Fruit fly (Drosophila melanogaster) whole organism, embryonic: ENCODE measurements around the gene CG31268.
A peak's percentile ranks its signal among the peaks of the same experiment; 100 is the strongest.

ENCODE experiments used
- CG10543 ChIP-seq: fragments of 200-800 bp; sonication (Bioruptor generic); optimal IDR thresholded peaks from 3 replicates; lab custom pipeline; 2017; ENCODE audit warnings: missing biosample characterization, mild to moderate bottlenecking, missing genetic modification characterization, moderate library complexity
- CG1233 ChIP-seq: fragments of 200-800 bp; sonication (Bioruptor generic); optimal IDR thresholded peaks from 4 replicates; lab custom pipeline; 2018; ENCODE audit warnings: missing biosample characterization, mild to moderate bottlenecking, missing genetic modification characterization
- CG12744 ChIP-seq: fragments of 200-800 bp; sonication (Bioruptor generic); optimal IDR thresholded peaks from 2 replicates; lab custom pipeline; 2016; ENCODE audit warnings: missing biosample characterization, missing genetic modification characterization
- CG15073 ChIP-seq: fragments of 200-800 bp; sonication (Bioruptor generic); optimal IDR thresholded peaks from 2 replicates; lab custom pipeline; 2016; ENCODE audit warnings: missing biosample characterization, missing genetic modification characterization
- CG1529 ChIP-seq: fragments of 200-800 bp; sonication (Bioruptor generic); optimal IDR thresholded peaks from 3 replicates; lab custom pipeline; 2018; ENCODE audit warnings: missing biosample characterization, missing genetic modification characterization
- CG1647 ChIP-seq: fragments of 200-800 bp; sonication (Bioruptor generic); optimal IDR thresholded peaks from 3 replicates; lab custom pipeline; 2016; ENCODE audit warnings: missing biosample characterization, missing genetic modification characterization
- CG18476 ChIP-seq: fragments of 200-800 bp; sonication (Bioruptor generic); optimal IDR thresholded peaks from 2 replicates; lab custom pipeline; 2016; ENCODE audit warnings: missing biosample characterization, mild to moderate bottlenecking, missing genetic modification characterization
- CG18619 ChIP-seq: fragments of 200-800 bp; sonication (Bioruptor generic); optimal IDR thresholded peaks from 3 replicates; lab custom pipeline; 2017; ENCODE audit warnings: missing biosample characterization, mild to moderate bottlenecking, missing genetic modification characterization
- CG2120 ChIP-seq: fragments of 200-800 bp; sonication (Bioruptor generic); optimal IDR thresholded peaks from 3 replicates; lab custom pipeline; 2016; ENCODE audit warnings: missing biosample characterization, missing genetic modification characterization
- CG31365 ChIP-seq: fragments of 200-800 bp; sonication (Bioruptor generic); optimal IDR thresholded peaks from 2 replicates; lab custom pipeline; 2018; ENCODE audit warnings: missing biosample characterization, mild to moderate bottlenecking, missing genetic modification characterization
- CG34376 ChIP-seq: fragments of 200-800 bp; sonication (Bioruptor generic); optimal IDR thresholded peaks from 2 replicates; lab custom pipeline; 2018; ENCODE audit warnings: missing biosample characterization, mild to moderate bottlenecking, missing genetic modification characterization
- CG3726 ChIP-seq: fragments of 200-800 bp; sonication (Bioruptor generic); IDR thresholded peaks from 3 replicates; pipeline ENCODE4, ENCODE4 v1.3.6; 2022; ENCODE audit warnings: missing biosample characterization, missing genetic modification characterization
- CG6683 ChIP-seq: fragments of 200-800 bp; sonication (Bioruptor generic); optimal IDR thresholded peaks from 2 replicates; lab custom pipeline; 2017; ENCODE audit warnings: missing biosample characterization, mild to moderate bottlenecking, missing genetic modification characterization, missing genetic modification reagents
- CTCF ChIP-seq: fragments of 200-800 bp; sonication (Bioruptor generic); optimal IDR thresholded peaks from 2 replicates; lab custom pipeline; 2017; ENCODE audit warnings: missing biosample characterization, mild to moderate bottlenecking, missing genetic modification characterization, moderate library complexity
- Dip2 ChIP-seq: fragments of 200-800 bp; sonication (Bioruptor generic); IDR thresholded peaks from 2 replicates; pipeline ENCODE4 v1.3.6; 2022; ENCODE audit warnings: missing biosample characterization, missing genetic modification characterization
- E2f2 ChIP-seq: fragments of 200-800 bp; sonication (Bioruptor generic); IDR thresholded peaks from 2 replicates; pipeline ENCODE4 v1.3.6; 2022; ENCODE audit warnings: missing biosample characterization, missing genetic modification characterization
- HLH4C ChIP-seq: fragments of 200-800 bp; sonication (Bioruptor generic); IDR thresholded peaks from 3 replicates; pipeline ENCODE4 v1.3.6; 2022; ENCODE audit warnings: missing biosample characterization, missing genetic modification characterization; ENCODE audit not compliant: partially characterized antibody
- Hsf ChIP-seq: fragments of 200-800 bp; sonication (Bioruptor generic); optimal IDR thresholded peaks from 3 replicates; lab custom pipeline; 2016; ENCODE audit warnings: missing biosample characterization, missing genetic modification characterization
- Lim3 ChIP-seq: fragments of 200-800 bp; sonication (Bioruptor generic); IDR thresholded peaks from 2 replicates; pipeline ENCODE4 v1.3.6; 2022; ENCODE audit warnings: missing biosample characterization, missing genetic modification characterization
- Max ChIP-seq: fragments of 200-800 bp; sonication (Bioruptor generic); optimal IDR thresholded peaks from 2 replicates; lab custom pipeline; 2016; ENCODE audit warnings: missing biosample characterization, mild to moderate bottlenecking, missing genetic modification characterization
- NfI ChIP-seq: fragments of 200-800 bp; sonication (Bioruptor generic); optimal IDR thresholded peaks from 3 replicates; lab custom pipeline; 2018; ENCODE audit warnings: missing biosample characterization, mild to moderate bottlenecking, missing genetic modification characterization, moderate library complexity
- Oli ChIP-seq: fragments of 200-800 bp; sonication (Bioruptor generic); optimal IDR thresholded peaks from 2 replicates; lab custom pipeline; 2018; ENCODE audit warnings: missing biosample characterization, mild to moderate bottlenecking, missing genetic modification characterization, moderate library complexity
- Xbp1 ChIP-seq: fragments of 200-800 bp; sonication (Bioruptor generic); optimal IDR thresholded peaks from 3 replicates; lab custom pipeline; 2016; ENCODE audit warnings: missing biosample characterization, mild to moderate bottlenecking, missing genetic modification characterization
- abd-A ChIP-seq: fragments of 200-800 bp; sonication (Bioruptor generic); optimal IDR thresholded peaks from 3 replicates; lab custom pipeline; 2019; ENCODE audit warnings: missing biosample characterization, mild to moderate bottlenecking, missing genetic modification characterization, moderate library complexity
- br ChIP-seq: fragments of >200 bp; optimal IDR thresholded peaks from 2 replicates; lab custom pipeline; 2017
- cad ChIP-seq: fragments of >200 bp; optimal IDR thresholded peaks from 2 replicates; lab custom pipeline; 2017; ENCODE audit warnings: missing biosample characterization, missing genetic modification characterization
- cato ChIP-seq: fragments of 200-800 bp; sonication (Bioruptor generic); optimal IDR thresholded peaks from 2 replicates; lab custom pipeline; 2016; ENCODE audit warnings: missing biosample characterization, missing genetic modification characterization, borderline replicate concordance
- chm ChIP-seq: fragments of 200-800 bp; sonication (Bioruptor generic); IDR thresholded peaks from 2 replicates; pipeline ENCODE4 v1.3.6; 2022; ENCODE audit warnings: missing biosample characterization, missing genetic modification characterization
- ci ChIP-seq: fragments of 200-800 bp; sonication (Bioruptor generic); IDR thresholded peaks from 3 replicates; pipeline ENCODE4 v1.3.6; 2022; ENCODE audit warnings: missing biosample characterization, missing genetic modification characterization
- crc ChIP-seq: fragments of 200-800 bp; sonication (Bioruptor generic); optimal IDR thresholded peaks from 2 replicates; lab custom pipeline; 2016; ENCODE audit warnings: missing biosample characterization, missing genetic modification characterization
- crp ChIP-seq, 2 experiments: fragments of 200-800 bp; sonication (Bioruptor generic); optimal IDR thresholded peaks; 2 replicates in 1 of 2; 3 replicates in 1 of 2; lab custom pipeline; 2017; ENCODE audit warnings: missing biosample characterization in 2 of 2, missing genetic modification characterization in 2 of 2, mild to moderate bottlenecking in 1 of 2, moderate library complexity in 1 of 2
- dimm ChIP-seq: fragments of 200-800 bp; sonication (Bioruptor generic); IDR thresholded peaks from 2 replicates; pipeline ENCODE4 v1.3.6; 2022; ENCODE audit warnings: missing biosample characterization, missing genetic modification characterization
- esg ChIP-seq: fragments of 200-800 bp; sonication (Bioruptor generic); conservative IDR thresholded peaks from 2 replicates; pipeline ENCODE4 v1.3.6; 2022; ENCODE audit warnings: missing biosample characterization, missing genetic modification characterization
- exex ChIP-seq: fragments of 200-800 bp; sonication (Bioruptor generic); optimal IDR thresholded peaks from 4 replicates; lab custom pipeline; 2018; ENCODE audit warnings: missing biosample characterization, mild to moderate bottlenecking, missing genetic modification characterization, moderate library complexity
- fd102C ChIP-seq: fragments of 200-800 bp; sonication (Bioruptor generic); optimal IDR thresholded peaks from 2 replicates; lab custom pipeline; 2018; ENCODE audit warnings: missing biosample characterization, mild to moderate bottlenecking, missing genetic modification characterization, moderate library complexity
- ftz-f1 ChIP-seq: fragments of 200-800 bp; sonication (Bioruptor generic); optimal IDR thresholded peaks from 2 replicates; lab custom pipeline; 2016; ENCODE audit warnings: missing biosample characterization, missing genetic modification characterization
- gcm2 ChIP-seq: fragments of 200-800 bp; sonication (Bioruptor generic); optimal IDR thresholded peaks from 2 replicates; lab custom pipeline; 2016; ENCODE audit warnings: missing biosample characterization, missing genetic modification characterization
- gsb-n ChIP-seq: fragments of 200-800 bp; sonication (Bioruptor generic); optimal IDR thresholded peaks from 3 replicates; lab custom pipeline; 2018; ENCODE audit warnings: missing biosample characterization, mild to moderate bottlenecking, missing genetic modification characterization
- hbn ChIP-seq: fragments of 200-800 bp; sonication (Bioruptor generic); IDR thresholded peaks from 2 replicates; pipeline ENCODE4 v1.3.6; 2022; ENCODE audit warnings: missing biosample characterization, missing genetic modification characterization; ENCODE audit not compliant: partially characterized antibody
- hkb ChIP-seq, 2 experiments: fragments of 200-800 bp in 1 of 2; fragments of >200 bp in 1 of 2; sonication (Bioruptor generic) in 1 of 2; IDR thresholded peaks in 1 of 2; optimal IDR thresholded peaks in 1 of 2; 2 replicates each; pipeline versions ENCODE4 v1.3.6 to Lab custom; 2017 to 2022; ENCODE audit warnings: missing biosample characterization in 1 of 2, missing genetic modification characterization in 1 of 2
- kah ChIP-seq: fragments of 200-800 bp; sonication (Bioruptor generic); optimal IDR thresholded peaks from 2 replicates; lab custom pipeline; 2018; ENCODE audit warnings: missing biosample characterization, mild to moderate bottlenecking, missing genetic modification characterization
- lov ChIP-seq, 2 experiments: fragments of 200-800 bp in 1 of 2; fragments of >200 bp in 1 of 2; sonication (Bioruptor generic) in 1 of 2; IDR thresholded peaks in 1 of 2; optimal IDR thresholded peaks in 1 of 2; 2 replicates in 1 of 2; 3 replicates in 1 of 2; pipeline versions ENCODE4 v1.3.6 to Lab custom; 2017 to 2022; ENCODE audit warnings: missing biosample characterization in 1 of 2, missing genetic modification characterization in 1 of 2
- odd ChIP-seq: fragments of 200-800 bp; sonication (Bioruptor generic); optimal IDR thresholded peaks from 2 replicates; lab custom pipeline; 2017; ENCODE audit warnings: missing biosample characterization, mild to moderate bottlenecking, missing genetic modification characterization
- pan ChIP-seq, 4 experiments: fragments of >200 bp in 3 of 4; fragments of 200-800 bp in 1 of 4; sonication (Bioruptor generic) in 1 of 4; optimal IDR thresholded peaks in 3 of 4; IDR thresholded peaks in 1 of 4; 2 replicates each; pipeline versions ENCODE4 v1.3.6 to Lab custom; 2017 to 2022; ENCODE audit warnings: missing biosample characterization in 2 of 4, missing genetic modification characterization in 2 of 4, mixed read lengths in 1 of 4
- prd ChIP-seq, 3 experiments: fragments of >200 bp in 2 of 3; fragments of 200-800 bp in 1 of 3; sonication (Bioruptor generic) in 1 of 3; optimal IDR thresholded peaks in 2 of 3; IDR thresholded peaks in 1 of 3; 2 replicates in 2 of 3; 3 replicates in 1 of 3; pipeline versions ENCODE4 v1.3.6 to Lab custom; 2017 to 2022; ENCODE audit warnings: missing biosample characterization in 1 of 3, missing genetic modification characterization in 1 of 3
- sens-2 ChIP-seq: fragments of 200-800 bp; sonication (Bioruptor generic); IDR thresholded peaks from 2 replicates; pipeline ENCODE4 v1.3.6; 2022; ENCODE audit warnings: missing biosample characterization, missing genetic modification characterization
- slp2 ChIP-seq: fragments of 200-800 bp; sonication (Bioruptor generic); optimal IDR thresholded peaks from 2 replicates; lab custom pipeline; 2016; ENCODE audit warnings: missing biosample characterization, missing genetic modification characterization
- tio ChIP-seq: fragments of 200-800 bp; sonication (Bioruptor generic); optimal IDR thresholded peaks from 2 replicates; lab custom pipeline; 2017; ENCODE audit warnings: missing biosample characterization, missing genetic modification characterization, inconsistent platforms
- ttk ChIP-seq: fragments of 200-800 bp; sonication (Bioruptor generic); IDR thresholded peaks from 2 replicates; pipeline ENCODE4 v2.1.2; 2022; ENCODE audit warnings: missing biosample characterization, missing genetic modification characterization
- vnd ChIP-seq: fragments of 200-800 bp; sonication (Bioruptor generic); IDR thresholded peaks from 3 replicates; pipeline ENCODE4 v1.3.6; 2022; ENCODE audit warnings: missing biosample characterization, missing genetic modification characterization; ENCODE audit not compliant: partially characterized antibody

Gene CG31268

DNA sequence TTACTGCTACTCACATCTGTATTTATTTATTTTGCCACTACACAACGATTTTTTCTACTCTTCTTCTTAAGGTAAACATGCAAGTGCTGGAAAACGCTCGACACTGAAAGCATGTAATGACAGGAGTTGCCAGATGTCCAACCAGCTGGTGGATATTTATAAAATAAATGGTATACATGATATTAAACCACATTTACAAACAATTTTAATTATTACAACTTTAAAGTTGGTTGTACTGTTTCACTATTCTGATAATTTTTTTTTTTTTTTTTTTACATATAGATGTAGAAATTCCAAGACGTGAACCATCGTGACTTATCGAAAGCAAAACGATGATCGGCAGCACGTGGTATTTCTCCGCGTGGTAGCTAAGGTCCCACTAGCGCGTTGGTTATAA, 48.3 kb downstream of the CG31268 start, which contains the start of the genes Keap1 and kuk:
Gene Keap1, minus strand, starts transcription at position 87 of the 397 bp plus-strand sequence.
Gene kuk, plus strand, starts transcription at position 386 of the 397 bp plus-strand sequence.
- TF ChIP-seq fd102C (GFP tag; lab: Kevin White, UChicago) (no peak), Oli (tag; lab: Kevin White, UChicago) (peak; percentile 3), ci (GFP tag; lab: Robert Waterston, UW) (peak; percentile 64), slp2 (GFP tag; lab: Kevin White, UChicago) (no peak), gcm2 (GFP tag; lab: Kevin White, UChicago) (peak; percentile 41), esg (no peak), ftz-f1 (GFP tag; lab: Kevin White, UChicago) (no peak), hbn (GFP tag; lab: Robert Waterston, UW) (peak; percentile 83), CG31365 (tag; lab: Kevin White, UChicago) (no peak), exex (tag; lab: Kevin White, UChicago) (no peak), NfI (GFP tag; lab: Kevin White, UChicago) (peak; percentile 71), pan (optimal IDR thresholded peaks at IDR 0.05; lab: Kevin White, UChicago) (no peak), pan (GFP tag; optimal IDR thresholded peaks at IDR 0.05 in 1 of 2, IDR thresholded peaks at IDR 0.05 in 1 of 2) (no peak), CG3726 (GFP tag; lab: Robert Waterston, UW) (no peak), CG1233 (GFP tag; lab: Kevin White, UChicago) (peak; percentile 6), CG34376 (GFP tag; lab: Kevin White, UChicago) (no peak), sens-2 (GFP tag; lab: Robert Waterston, UW) (no peak), crc (GFP tag; lab: Kevin White, UChicago) (no peak), CG12744 (GFP tag; lab: Kevin White, UChicago) (peak; percentile 49), CG6683 (GFP tag; lab: Kevin White, UChicago) (no peak), dimm (GFP tag; lab: Robert Waterston, UW) (no peak), CG2120 (GFP tag; lab: Kevin White, UChicago) (peak; percentile 81), Dip2 (GFP tag; lab: Robert Waterston, UW) (no peak), prd (optimal IDR thresholded peaks at IDR 0.05; lab: Kevin White, UChicago) (no peak), prd (GFP tag; IDR thresholded peaks at IDR 0.05; lab: Robert Waterston, UW) (peak; percentile 51; the same call in 1 of the 3 replicates), hkb (optimal IDR thresholded peaks at IDR 0.05; lab: Kevin White, UChicago) (peak; percentile 85), hkb (GFP tag; IDR thresholded peaks at IDR 0.05; lab: Robert Waterston, UW) (peak; percentile 7; the same call in 1 of the 2 replicates), lov (optimal IDR thresholded peaks at IDR 0.05; lab: Kevin White, UChicago) (no peak), lov (GFP tag; IDR thresholded peaks at IDR 0.05; lab: Robert Waterston, UW) (no peak), CG1647 (peak; percentile 71), CG18476 (GFP tag; lab: Kevin White, UChicago) (peak; percentile 68), CG1529 (GFP tag; lab: Kevin White, UChicago) (no peak), Max (GFP tag; lab: Kevin White, UChicago) (peak; percentile 89), abd-A (tag; lab: Kevin White, UChicago) (no peak), Lim3 (no peak), odd (GFP tag; lab: Kevin White, UChicago) (no peak), CG18619 (GFP tag; lab: Kevin White, UChicago) (peak; percentile 20), CTCF (GFP tag; lab: Kevin White, UChicago) (peak; percentile 51), cad (GFP tag; lab: Kevin White, UChicago) (no peak), HLH4C (GFP tag; lab: Robert Waterston, UW) (peak; percentile 64), Xbp1 (GFP tag; lab: Kevin White, UChicago) (peak; percentile 71), kah (GFP tag; lab: Kevin White, UChicago) (no peak), Hsf (GFP tag; lab: Kevin White, UChicago) (peak; percentile 74), crp (GFP tag; optimal IDR thresholded peaks at IDR 0.05; lab: Kevin White, UChicago) (peak; percentile 5 to 81), tio (peak; percentile 64), br (lab: Kevin White, UChicago) (no peak), E2f2 (peak; percentile 64), CG15073 (GFP tag; lab: Kevin White, UChicago) (no peak), ttk (GFP tag; lab: Robert Waterston, UW) (no peak), CG10543 (GFP tag; lab: Kevin White, UChicago) (peak; percentile 37), gsb-n (tag; lab: Kevin White, UChicago) (peak; percentile 56), cato (GFP tag; lab: Kevin White, UChicago) (peak; percentile 21), chm (GFP tag; lab: Robert Waterston, UW) (no peak), vnd (GFP tag; lab: Robert Waterston, UW) (peak; percentile 70)
